Worm (Caenorhabditis elegans) whole organism, L2 larva: Measurements from ENCODE around the gene ergi-2.
"Not testable (repeated sequence)": the region's sequence is repeated elsewhere in the genome, so short reads cannot be mapped to it uniquely, and the experiment has no call there.

Experiments used
- R02D3.7 ChIP-seq: fragments of 150-350 bp; optimal IDR thresholded peaks from 2 replicates; lab custom pipeline; 2014; ENCODE audit warnings: missing biosample characterization, missing genetic modification characterization
- Y55F3AM.14 ChIP-seq: fragments of 200-800 bp; sonication (Bioruptor generic); optimal IDR thresholded peaks from 2 replicates; lab custom pipeline; 2018; ENCODE audit warnings: mild to moderate bottlenecking, missing genetic modification characterization, missing compliant biosample characterization
- ZK546.5 ChIP-seq: sonication (generic microtip); optimal IDR thresholded peaks from 2 replicates; lab custom pipeline; 2017; ENCODE audit warnings: missing biosample characterization, missing genetic modification characterization
- alr-1 ChIP-seq: fragments of 150-350 bp; optimal IDR thresholded peaks from 2 replicates; lab custom pipeline; 2014; ENCODE audit warnings: missing biosample characterization, missing genetic modification characterization
- aly-2 ChIP-seq: fragments of 150-350 bp; optimal IDR thresholded peaks from 2 replicates; lab custom pipeline; 2014; ENCODE audit warnings: missing biosample characterization, missing genetic modification characterization
- blmp-1 ChIP-seq: sonication (generic microtip); optimal IDR thresholded peaks from 2 replicates; lab custom pipeline; 2017; ENCODE audit warnings: missing genetic modification characterization, mild to moderate bottlenecking, missing compliant biosample characterization, antibody characterized with exemption, moderate library complexity; ENCODE audit not compliant: insufficient read depth
- ceh-82 ChIP-seq: fragments of 150-350 bp; optimal IDR thresholded peaks from 2 replicates; lab custom pipeline; 2014; ENCODE audit warnings: missing biosample characterization, missing genetic modification characterization
- crh-2 ChIP-seq: sonication (generic microtip); optimal IDR thresholded peaks from 2 replicates; lab custom pipeline; 2017; ENCODE audit warnings: missing biosample characterization, missing genetic modification characterization
- dmd-4 ChIP-seq: sonication (generic microtip); optimal IDR thresholded peaks from 2 replicates; lab custom pipeline; 2017; ENCODE audit warnings: missing biosample characterization, missing genetic modification characterization
- elt-3 ChIP-seq: sonication (generic microtip); optimal IDR thresholded peaks from 2 replicates; lab custom pipeline; 2017; ENCODE audit warnings: missing biosample characterization, missing genetic modification characterization
- fos-1 ChIP-seq: fragments of 150-350 bp; optimal IDR thresholded peaks from 2 replicates; lab custom pipeline; 2014; ENCODE audit warnings: missing biosample characterization, missing genetic modification characterization
- gmeb-1 ChIP-seq: fragments of 150-350 bp; optimal IDR thresholded peaks from 2 replicates; lab custom pipeline; 2014; ENCODE audit warnings: missing biosample characterization, missing genetic modification characterization
- lin-11 ChIP-seq: fragments of 150-350 bp; sonication (generic microtip); optimal IDR thresholded peaks from 2 replicates; lab custom pipeline; 2014; ENCODE audit warnings: missing biosample characterization, missing genetic modification characterization, inconsistent platforms, mixed read lengths
- lin-39 ChIP-seq: fragments of 150-350 bp; optimal IDR thresholded peaks from 2 replicates; lab custom pipeline; 2014; ENCODE audit warnings: missing biosample characterization, missing genetic modification reagents, missing genetic modification characterization
- lsy-2 ChIP-seq, 2 experiments: fragments of 150-350 bp in 1 of 2; sonication (generic microtip) in 1 of 2; optimal IDR thresholded peaks; 2 replicates each; lab custom pipeline; 2014 to 2017; ENCODE audit warnings: missing biosample characterization in 2 of 2, missing genetic modification characterization in 2 of 2
- mbf-1 ChIP-seq: sonication (generic microtip); optimal IDR thresholded peaks from 2 replicates; lab custom pipeline; 2017; ENCODE audit warnings: missing biosample characterization, missing genetic modification characterization
- mdl-1 ChIP-seq, 2 experiments: fragments of 150-350 bp in 1 of 2; sonication (generic microtip) in 1 of 2; optimal IDR thresholded peaks; 2 replicates each; lab custom pipeline; 2017; ENCODE audit warnings: missing biosample characterization in 2 of 2, missing genetic modification characterization in 2 of 2
- nhr-11 ChIP-seq: fragments of 150-350 bp; optimal IDR thresholded peaks from 2 replicates; lab custom pipeline; 2014; ENCODE audit warnings: missing biosample characterization, missing genetic modification characterization
- nhr-129 ChIP-seq: fragments of 150-350 bp; optimal IDR thresholded peaks from 2 replicates; lab custom pipeline; 2014; ENCODE audit warnings: missing biosample characterization, missing genetic modification characterization
- nhr-21 ChIP-seq: fragments of 150-350 bp; optimal IDR thresholded peaks from 2 replicates; lab custom pipeline; 2014; ENCODE audit warnings: missing biosample characterization, missing genetic modification characterization
- nhr-25 ChIP-seq: fragments of 150-350 bp; sonication (generic microtip); optimal IDR thresholded peaks from 3 replicates; lab custom pipeline; 2014; ENCODE audit warnings: missing biosample characterization, missing genetic modification characterization
- nhr-77 ChIP-seq: fragments of 150-350 bp; optimal IDR thresholded peaks from 2 replicates; lab custom pipeline; 2014; ENCODE audit warnings: missing biosample characterization, missing genetic modification characterization
- peb-1 ChIP-seq: fragments of 150-350 bp; optimal IDR thresholded peaks from 2 replicates; lab custom pipeline; 2014; ENCODE audit warnings: missing biosample characterization, missing genetic modification characterization
- sem-4 ChIP-seq: fragments of 150-350 bp; optimal IDR thresholded peaks from 2 replicates; lab custom pipeline; 2014; ENCODE audit warnings: missing biosample characterization, missing genetic modification reagents, missing genetic modification characterization
- sma-3 ChIP-seq: sonication (generic microtip); optimal IDR thresholded peaks from 2 replicates; lab custom pipeline; 2016; ENCODE audit warnings: missing genetic modification reagents, missing genetic modification characterization, missing compliant biosample characterization
- sma-9 ChIP-seq, 2 experiments: fragments of 150-350 bp in 1 of 2; sonication (generic microtip) in 1 of 2; optimal IDR thresholded peaks; 2 replicates each; lab custom pipeline; 2014 to 2016; ENCODE audit warnings: missing genetic modification characterization in 2 of 2, mild to moderate bottlenecking in 1 of 2, missing biosample characterization in 1 of 2, missing compliant biosample characterization in 1 of 2, missing genetic modification reagents in 1 of 2, moderate library complexity in 1 of 2
- unc-39 ChIP-seq: fragments of 150-350 bp; optimal IDR thresholded peaks from 2 replicates; lab custom pipeline; 2014; ENCODE audit warnings: missing biosample characterization, missing genetic modification characterization
- unc-55 ChIP-seq: fragments of 150-350 bp; sonication (generic microtip); optimal IDR thresholded peaks from 3 replicates; lab custom pipeline; 2014; ENCODE audit warnings: missing biosample characterization, missing genetic modification reagents, missing genetic modification characterization
- zag-1 ChIP-seq: fragments of 150-350 bp; optimal IDR thresholded peaks from 2 replicates; lab custom pipeline; 2014; ENCODE audit warnings: missing biosample characterization, missing genetic modification characterization
- ztf-1 ChIP-seq: fragments of 200-800 bp; sonication (Bioruptor generic); conservative IDR thresholded peaks from 2 replicates; pipeline ENCODE4 v1.3.6; 2022; ENCODE audit warnings: missing genetic modification characterization, missing compliant biosample characterization
- ztf-11 ChIP-seq: sonication (generic microtip); optimal IDR thresholded peaks from 2 replicates; lab custom pipeline; 2017; ENCODE audit warnings: missing biosample characterization, missing genetic modification characterization
- ztf-4 ChIP-seq: fragments of 150-350 bp; optimal IDR thresholded peaks from 2 replicates; lab custom pipeline; 2014; ENCODE audit warnings: missing biosample characterization, missing genetic modification characterization

ergi-2 gene

DNA sequence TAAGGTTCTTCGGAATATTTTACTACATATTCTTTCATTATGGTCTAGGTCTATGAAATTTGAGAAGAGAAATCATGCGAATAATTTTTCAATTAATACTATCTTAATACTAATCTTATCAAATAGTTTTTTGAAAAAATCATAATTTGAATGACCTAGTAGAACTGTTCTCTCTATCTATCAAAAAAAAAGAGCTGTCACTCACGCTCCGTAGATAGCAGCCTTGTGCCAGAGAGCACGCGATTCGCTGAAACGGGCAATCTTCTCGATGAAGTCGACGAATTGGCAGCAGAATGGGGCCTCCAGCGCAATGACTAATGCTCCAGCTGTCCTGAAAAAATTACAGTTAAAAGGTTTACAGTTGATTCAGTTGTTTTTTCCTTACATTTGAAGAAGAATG, 37.5 kb downstream of the ergi-2 start:
- TF ChIP-seq sem-4 (tag; lab: Kevin White, UChicago) (no peak), ceh-82 (no peak), mbf-1 (no peak), lsy-2 (tag; optimal IDR thresholded peaks at IDR 0.05; lab: Kevin White, UChicago) (no peak), fos-1 (tag; lab: Kevin White, UChicago) (no peak), unc-55 (GFP tag; lab: Kevin White, UChicago) (no peak)
- TF ChIP-seq, all 48 proteins: peak for 0

ce11 chrX:14966515-14966914, 40.6 kb downstream of the ergi-2 start, which contains the start of gene F20D1.22:
Gene F20D1.22 (plus strand): TSS chrX:14966815.
- TF ChIP-seq nhr-25; mdl-1 (tag; optimal IDR thresholded peaks at IDR 0.05; lab: Kevin White, UChicago); mbf-1: not testable (repeated sequence)
- TF ChIP-seq, all 48 proteins: peak for 0; not testable (repeated sequence) for 48

ce11 chrX:14965761-14966160, 41.3 kb downstream of the ergi-2 start, which contains the start of gene F45B8.5:
Gene F45B8.5 (plus strand): TSS chrX:14966061.
- TF ChIP-seq nhr-21 (tag; lab: Kevin White, UChicago) (no peak), lin-39 (no peak), mbf-1 (no peak), peb-1 (no peak)

DNA sequence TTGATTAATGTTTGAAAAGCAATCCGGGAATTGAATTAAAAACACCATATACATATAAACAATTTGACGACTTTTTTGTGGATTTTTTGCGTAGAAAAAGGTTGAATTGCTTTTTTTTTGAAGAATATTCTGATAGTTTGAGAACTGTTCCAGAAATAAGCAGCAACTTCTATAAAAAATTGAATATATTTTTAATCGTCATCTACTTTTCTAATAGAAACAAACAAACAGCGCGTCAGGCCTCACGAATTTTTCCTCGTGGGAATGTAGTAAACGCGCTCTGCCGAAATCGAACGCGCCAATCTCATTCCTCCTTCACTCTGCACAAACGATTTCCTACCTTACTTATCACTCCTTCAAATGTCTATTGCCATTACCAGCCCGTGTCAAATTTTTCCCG, 42.9 kb downstream of the ergi-2 start, which contains the start of gene rgs-11:
Gene rgs-11 (plus strand): TSS at position 301 of the 400 bp plus-strand sequence.
- TF ChIP-seq dmd-4 (tag; lab: Kevin White, UChicago) (no peak), sma-3 (GFP tag; lab: Kevin White, UChicago) (no peak), blmp-1 (tag; lab: Kevin White, UChicago) (no peak), nhr-21 (tag; lab: Kevin White, UChicago) (no peak), nhr-77 (no peak), peb-1 (no peak), ztf-1 (GFP tag; lab: Robert Waterston, UW) (no peak), fos-1 (tag; lab: Kevin White, UChicago) (no peak), Y55F3AM.14 (GFP tag; lab: Kevin White, UChicago) (no peak), alr-1 (tag; lab: Kevin White, UChicago) (no peak), R02D3.7 (tag; lab: Kevin White, UChicago) (no peak), elt-3 (tag; lab: Kevin White, UChicago) (no peak)

DNA sequence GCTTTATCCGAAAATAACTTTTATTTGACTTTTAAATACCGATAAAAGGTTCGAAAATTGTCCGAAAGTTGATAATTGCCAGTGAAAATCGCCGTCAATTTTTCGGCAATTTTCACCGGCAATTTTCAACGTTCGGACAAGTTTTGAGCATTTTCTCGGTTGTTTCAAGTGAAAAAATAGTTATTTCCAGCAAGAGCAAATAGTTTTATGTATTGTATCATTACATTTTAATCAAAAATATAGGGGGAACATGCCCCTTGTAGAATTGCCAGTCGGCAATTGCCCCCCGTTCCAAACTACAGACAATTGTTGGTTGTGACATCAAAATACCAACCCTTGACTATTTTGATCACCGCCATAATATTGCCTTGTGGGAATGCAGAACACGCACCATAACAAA, 44.7 kb downstream of the ergi-2 start, which contains the start of gene rgs-10:
Gene rgs-10 (plus strand): TSS at position 301 of the 400 bp plus-strand sequence.
- TF ChIP-seq ztf-11 (tag; lab: Kevin White, UChicago) (no peak), R02D3.7 (tag; lab: Kevin White, UChicago) (no peak), lin-39 (no peak), lin-11 (no peak), crh-2 (tag; lab: Kevin White, UChicago) (no peak), gmeb-1 (no peak), nhr-129 (tag; lab: Kevin White, UChicago) (no peak), mbf-1 (no peak), nhr-77 (no peak), alr-1 (tag; lab: Kevin White, UChicago) (no peak), ZK546.5 (tag; lab: Kevin White, UChicago) (no peak), nhr-11 (tag; lab: Kevin White, UChicago) (no peak)

- TF ChIP-seq gmeb-1, result no peak
- TF ChIP-seq lin-11, result no peak
- no peak for TF ChIP-seq unc-55 (GFP tag; lab: Kevin White, UChicago)
- TF ChIP-seq aly-2 (tag; lab: Kevin White, UChicago), result no peak
- no peak for TF ChIP-seq ztf-11 (tag; lab: Kevin White, UChicago)
- no peak for TF ChIP-seq mdl-1 (tag; optimal IDR thresholded peaks at IDR 0.05; lab: Kevin White, UChicago)
- TF ChIP-seq ztf-4 (tag; lab: Kevin White, UChicago), result no peak
- TF ChIP-seq nhr-21 (tag; lab: Kevin White, UChicago), result no peak
- TF ChIP-seq ZK546.5 (tag; lab: Kevin White, UChicago), result no peak
- no peak for TF ChIP-seq blmp-1 (tag; lab: Kevin White, UChicago)
- TF ChIP-seq zag-1, result no peak
- TF ChIP-seq unc-39 (tag; lab: Kevin White, UChicago), result no peak
- no peak for TF ChIP-seq sma-9 (GFP tag; optimal IDR thresholded peaks at IDR 0.05; lab: Kevin White, UChicago)
- no peak for TF ChIP-seq sma-9 (tag; optimal IDR thresholded peaks at IDR 0.05; lab: Kevin White, UChicago)
- no peak for TF ChIP-seq nhr-11 (tag; lab: Kevin White, UChicago)
- TF ChIP-seq ceh-82, result no peak
- TF ChIP-seq, all 48 proteins: peak for 0
These were observed 45.6 kb downstream of the ergi-2 start, which contains the start of gene idpp-3 for ce11 chrX:14961471-14961870. Gene idpp-3 (minus strand): TSS chrX:14961571.
